Worm (Caenorhabditis elegans) whole organism, midembryonic: ENCODE measurements around the gene Y60A9.3.

Experiments
- T22C8.4 ChIP-seq: fragments of 200-800 bp; sonication (Bioruptor generic); IDR thresholded peaks from 2 replicates; pipeline ENCODE4 v1.3.6; 2022; ENCODE audit warnings: missing genetic modification characterization, missing compliant biosample characterization
- cog-1 ChIP-seq: sonication (generic microtip); optimal IDR thresholded peaks from 2 replicates; lab custom pipeline; 2016; ENCODE audit warnings: missing genetic modification characterization, missing compliant biosample characterization
- flt-1 ChIP-seq: fragments of 200-800 bp; sonication (Bioruptor generic); IDR thresholded peaks from 2 replicates; pipeline ENCODE4 v1.3.6; 2022; ENCODE audit warnings: missing genetic modification characterization, missing compliant biosample characterization
- klf-2 ChIP-seq: fragments of 200-800 bp; sonication (Bioruptor generic); conservative IDR thresholded peaks from 2 replicates; pipeline ENCODE4 v1.3.6; 2022; ENCODE audit warnings: missing genetic modification reagents, missing genetic modification characterization, missing compliant biosample characterization
- med-1 ChIP-seq: sonication (generic microtip); optimal IDR thresholded peaks from 2 replicates; lab custom pipeline; 2017; ENCODE audit warnings: missing genetic modification characterization, mild to moderate bottlenecking, missing compliant biosample characterization, antibody characterized with exemption, missing genetic modification reagents; ENCODE audit not compliant: insufficient read depth
- ref-1 ChIP-seq: fragments of 200-800 bp; sonication (Bioruptor generic); conservative IDR thresholded peaks from 2 replicates; pipeline ENCODE4 v1.3.6; 2022; ENCODE audit warnings: missing genetic modification reagents, missing genetic modification characterization, missing compliant biosample characterization
- tab-1 ChIP-seq: fragments of 200-800 bp; sonication (Bioruptor generic); IDR thresholded peaks from 2 replicates; pipeline ENCODE4 v1.3.6; 2022; ENCODE audit warnings: missing genetic modification characterization, missing compliant biosample characterization
- ztf-23 ChIP-seq: fragments of 200-800 bp; sonication (Bioruptor generic); IDR thresholded peaks from 2 replicates; pipeline ENCODE4 v1.3.6; 2022; ENCODE audit warnings: missing genetic modification reagents, missing genetic modification characterization, missing compliant biosample characterization
- ztf-29 ChIP-seq: fragments of 200-800 bp; sonication (Bioruptor generic); IDR thresholded peaks from 2 replicates; pipeline ENCODE4 v1.3.6; 2022; ENCODE audit warnings: missing genetic modification reagents, missing genetic modification characterization, missing compliant biosample characterization

The Y60A9.3 gene

DNA sequence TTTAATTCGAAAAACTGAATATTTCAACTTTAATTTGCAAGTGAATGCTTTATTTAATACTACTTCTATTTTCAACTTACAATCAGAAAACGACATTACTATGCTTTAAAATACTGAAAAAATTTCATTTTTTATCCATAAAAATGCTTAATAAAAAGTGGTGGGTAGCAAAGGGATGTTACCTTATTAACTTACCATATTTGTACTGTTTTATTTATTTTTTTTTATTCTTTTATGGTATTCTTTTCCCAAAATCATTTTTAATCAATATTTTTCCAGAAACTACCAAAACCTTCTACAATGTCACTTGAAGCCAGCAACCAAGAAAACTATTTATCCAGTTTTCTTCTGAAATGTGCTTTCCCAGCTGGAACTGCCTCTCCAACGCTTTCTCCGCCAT lies at the start of gene Y60A9.3:
Y60A9.3 (plus strand) TSS at position 301 of the 400 bp plus-strand sequence.
- TF ChIP-seq med-1 (GFP tag; lab: Kevin White, UChicago) = no peak

DNA sequence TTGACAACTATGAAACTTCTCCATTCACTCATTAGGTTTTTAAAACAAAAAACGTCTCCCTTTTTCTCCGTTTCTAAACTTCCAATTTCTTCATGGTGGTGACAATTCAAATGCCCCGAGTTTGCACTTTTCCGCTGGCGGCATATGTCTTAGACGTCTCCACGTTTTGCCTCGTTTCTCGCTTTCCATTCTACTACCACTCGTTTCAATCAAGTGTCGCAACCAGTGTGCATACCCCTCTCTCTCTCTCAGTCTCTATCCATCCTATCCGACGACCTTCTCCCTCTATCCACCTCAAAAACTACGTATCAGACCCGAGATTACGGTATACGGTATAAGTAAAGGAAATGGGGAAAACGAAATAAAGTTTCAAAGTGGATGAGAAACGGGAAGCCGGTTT lies 48.9 kb upstream of the Y60A9.3 start:
- TF ChIP-seq T22C8.4 (GFP tag; lab: Robert Waterston, UW) = no peak
- no peak for TF ChIP-seq ztf-23 (GFP tag; lab: Robert Waterston, UW)
- no peak for TF ChIP-seq klf-2 (GFP tag; lab: Robert Waterston, UW)
- no peak for TF ChIP-seq med-1 (GFP tag; lab: Kevin White, UChicago)
- TF ChIP-seq ref-1 (GFP tag; lab: Robert Waterston, UW) = no peak
- no peak for TF ChIP-seq flt-1 (GFP tag; lab: Robert Waterston, UW)
- TF ChIP-seq tab-1 (GFP tag; lab: Robert Waterston, UW) = no peak
- TF ChIP-seq cog-1 = no peak
- no peak for TF ChIP-seq ztf-29 (GFP tag; lab: Robert Waterston, UW)

- TF ChIP-seq ref-1 (GFP tag; lab: Robert Waterston, UW) (no peak), ztf-23 (GFP tag; lab: Robert Waterston, UW) (no peak), flt-1 (GFP tag; lab: Robert Waterston, UW) (no peak), cog-1 (no peak), ztf-29 (GFP tag; lab: Robert Waterston, UW) (no peak), med-1 (GFP tag; lab: Kevin White, UChicago) (no peak), klf-2 (GFP tag; lab: Robert Waterston, UW) (no peak), tab-1 (GFP tag; lab: Robert Waterston, UW) (no peak), T22C8.4 (GFP tag; lab: Robert Waterston, UW) (no peak)
Observed at ce11 chrX:14335220-14335619, 47.8 kb upstream of the Y60A9.3 start, which contains the start of gene K04G11.1. TSS of gene K04G11.1 (plus strand) at chrX:14335520.

DNA sequence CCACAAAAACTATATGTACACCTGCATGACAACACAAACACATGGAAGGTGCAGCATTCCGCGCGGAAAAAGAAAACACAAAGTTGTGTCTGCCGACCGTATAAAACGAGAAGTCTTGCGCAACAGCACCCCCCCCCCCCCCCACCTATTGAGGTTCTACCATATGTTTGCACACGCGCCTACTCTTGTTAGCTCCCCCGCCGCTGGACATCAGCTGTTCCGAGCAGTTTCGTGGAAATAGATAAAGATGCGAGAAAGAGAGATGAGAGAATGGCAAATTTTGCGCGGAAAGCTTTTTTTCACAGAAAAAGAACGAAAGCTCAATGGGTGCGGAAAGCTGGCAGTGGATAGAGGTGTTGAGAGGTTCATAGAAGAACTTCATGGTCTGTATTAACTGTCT lies 47.4 kb upstream of the Y60A9.3 start:
- no peak for TF ChIP-seq ztf-23 (GFP tag; lab: Robert Waterston, UW)
- TF ChIP-seq ref-1 (GFP tag; lab: Robert Waterston, UW) = no peak
- TF ChIP-seq med-1 (GFP tag; lab: Kevin White, UChicago) = no peak
- no peak for TF ChIP-seq cog-1
- TF ChIP-seq T22C8.4 (GFP tag; lab: Robert Waterston, UW) = no peak

- TF ChIP-seq med-1 (GFP tag; lab: Kevin White, UChicago) (no peak), ztf-29 (GFP tag; lab: Robert Waterston, UW) (no peak), flt-1 (GFP tag; lab: Robert Waterston, UW) (no peak), klf-2 (GFP tag; lab: Robert Waterston, UW) (no peak), ztf-23 (GFP tag; lab: Robert Waterston, UW) (no peak), ref-1 (GFP tag; lab: Robert Waterston, UW) (no peak), cog-1 (no peak)
Observed at ce11 chrX:14338896-14339295, 44.2 kb upstream of the Y60A9.3 start.

DNA sequence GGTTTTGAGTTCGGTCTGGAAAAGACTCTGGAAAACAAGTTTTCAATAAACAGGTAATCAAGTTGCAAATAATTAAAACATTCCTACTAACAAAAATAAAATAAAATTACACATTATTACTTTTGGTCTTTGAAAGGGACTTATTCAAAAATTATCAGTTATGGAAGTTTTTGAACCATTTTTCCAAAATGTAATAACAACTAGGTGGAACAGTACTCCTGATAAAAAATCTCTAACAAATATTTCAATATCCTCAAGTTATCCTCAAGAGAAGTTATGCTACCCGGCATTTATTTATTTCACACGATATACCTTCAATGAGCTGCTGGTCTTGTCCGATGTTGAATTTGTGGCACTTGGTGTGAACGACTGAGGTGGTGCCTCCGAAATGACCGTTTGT lies 43.3 kb upstream of the Y60A9.3 start:
- TF ChIP-seq T22C8.4 (GFP tag; lab: Robert Waterston, UW) (no peak), flt-1 (GFP tag; lab: Robert Waterston, UW) (no peak)

DNA sequence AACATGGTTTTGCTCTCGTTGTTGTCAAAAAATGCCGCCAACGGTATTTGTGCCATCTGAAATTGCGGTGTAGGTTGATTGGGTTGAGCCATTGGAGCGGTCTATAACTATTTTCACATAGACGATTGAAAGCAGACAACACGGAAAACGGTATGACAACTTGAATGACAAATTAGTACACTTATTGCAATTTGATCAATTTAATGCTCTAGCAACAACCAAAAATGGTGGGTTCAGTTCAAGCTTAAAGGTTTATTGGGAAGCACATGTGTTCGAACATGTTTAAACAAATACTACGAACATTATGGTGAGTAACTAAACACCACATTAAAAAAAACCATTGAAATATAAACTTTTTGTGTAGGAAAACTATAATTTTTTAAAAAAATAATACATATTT lies 42.7 kb upstream of the Y60A9.3 start, which contains the start of gene sel-7:
sel-7 (minus strand) TSS at position 101 of the 400 bp plus-strand sequence.
- no peak for TF ChIP-seq flt-1 (GFP tag; lab: Robert Waterston, UW)
- TF ChIP-seq T22C8.4 (GFP tag; lab: Robert Waterston, UW) = no peak
- TF ChIP-seq klf-2 (GFP tag; lab: Robert Waterston, UW) = no peak
- no peak for TF ChIP-seq ref-1 (GFP tag; lab: Robert Waterston, UW)
- no peak for TF ChIP-seq ztf-29 (GFP tag; lab: Robert Waterston, UW)
- TF ChIP-seq ztf-23 (GFP tag; lab: Robert Waterston, UW) = no peak
- TF ChIP-seq cog-1 = no peak
- no peak for TF ChIP-seq tab-1 (GFP tag; lab: Robert Waterston, UW)
- TF ChIP-seq med-1 (GFP tag; lab: Kevin White, UChicago) = no peak

DNA sequence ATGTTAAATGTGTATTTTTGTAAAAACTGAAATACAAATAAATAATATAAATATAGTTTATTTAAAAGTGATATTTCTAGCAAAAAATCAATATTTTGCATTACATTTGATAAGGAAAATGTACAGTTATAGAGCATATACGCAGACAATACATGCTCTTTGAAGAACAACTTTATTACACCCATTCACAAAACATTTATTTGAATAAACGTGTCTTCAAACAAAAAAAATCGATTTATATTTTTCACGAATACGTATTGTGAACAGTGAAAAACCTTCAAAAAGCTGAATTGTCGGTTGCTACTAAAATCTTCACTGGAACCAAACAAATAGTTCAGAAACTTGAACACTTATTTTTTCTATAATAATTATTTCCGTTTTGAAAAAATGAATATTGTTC lies 35.5 kb upstream of the Y60A9.3 start, which contains the start of gene K04G11.3:
K04G11.3 (minus strand) TSS at position 101 of the 400 bp plus-strand sequence.
- TF ChIP-seq flt-1 (GFP tag; lab: Robert Waterston, UW) (no peak), cog-1 (no peak), ref-1 (GFP tag; lab: Robert Waterston, UW) (no peak), tab-1 (GFP tag; lab: Robert Waterston, UW) (no peak), klf-2 (GFP tag; lab: Robert Waterston, UW) (no peak), T22C8.4 (GFP tag; lab: Robert Waterston, UW) (no peak), med-1 (GFP tag; lab: Kevin White, UChicago) (no peak), ztf-29 (GFP tag; lab: Robert Waterston, UW) (no peak), ztf-23 (GFP tag; lab: Robert Waterston, UW) (no peak)

DNA sequence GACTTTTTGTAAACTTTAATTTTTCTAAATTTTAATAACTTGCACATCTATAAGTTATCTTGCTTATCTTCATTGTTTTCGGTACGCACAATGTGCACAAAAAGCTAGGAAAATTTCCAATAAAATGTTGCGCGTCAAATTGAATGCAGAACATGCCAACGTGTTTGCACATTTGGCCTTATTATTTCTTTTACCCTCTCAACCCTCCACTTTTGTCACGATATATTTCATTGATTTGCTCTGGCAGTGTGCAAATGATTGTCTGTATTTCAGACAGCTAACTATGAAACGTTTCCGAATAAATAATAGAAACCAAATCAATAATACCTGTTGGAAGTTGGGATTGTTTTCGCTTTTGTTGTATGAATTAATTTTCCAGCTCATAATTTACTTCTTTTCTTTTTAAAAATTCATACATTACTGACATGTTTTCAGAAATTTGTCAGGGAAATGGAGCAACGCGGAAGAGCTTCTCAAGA lies 33.3 kb upstream of the Y60A9.3 start, which contains the start of gene wdr-5.2:
wdr-5.2 (plus strand) TSS at position 429 of the 479 bp plus-strand sequence.
- no peak for TF ChIP-seq med-1 (GFP tag; lab: Kevin White, UChicago)

ce11 chrX:14355034-14355433 lies 28.0 kb upstream of the Y60A9.3 start:
- TF ChIP-seq cog-1 (no peak), med-1 (GFP tag; lab: Kevin White, UChicago) (no peak), flt-1 (GFP tag; lab: Robert Waterston, UW) (no peak), T22C8.4 (GFP tag; lab: Robert Waterston, UW) (no peak), ref-1 (GFP tag; lab: Robert Waterston, UW) (no peak), ztf-23 (GFP tag; lab: Robert Waterston, UW) (no peak), tab-1 (GFP tag; lab: Robert Waterston, UW) (no peak)
